Worm (Caenorhabditis elegans): ENCODE data around the gene rps-12.

- TF ChIP-seq W03F9.2 (tag; optimal IDR thresholded peaks at IDR 0.05) (no peak), him-1 (tag; optimal IDR thresholded peaks at IDR 0.05) (no peak)
Observed at ce11 chrIII:5708024-5708423, 28.9 kb downstream of the rps-12 start.
